Comparison of ENCODE assay signal across 1 fruit fly cellular context in the genomic region with DNA sequence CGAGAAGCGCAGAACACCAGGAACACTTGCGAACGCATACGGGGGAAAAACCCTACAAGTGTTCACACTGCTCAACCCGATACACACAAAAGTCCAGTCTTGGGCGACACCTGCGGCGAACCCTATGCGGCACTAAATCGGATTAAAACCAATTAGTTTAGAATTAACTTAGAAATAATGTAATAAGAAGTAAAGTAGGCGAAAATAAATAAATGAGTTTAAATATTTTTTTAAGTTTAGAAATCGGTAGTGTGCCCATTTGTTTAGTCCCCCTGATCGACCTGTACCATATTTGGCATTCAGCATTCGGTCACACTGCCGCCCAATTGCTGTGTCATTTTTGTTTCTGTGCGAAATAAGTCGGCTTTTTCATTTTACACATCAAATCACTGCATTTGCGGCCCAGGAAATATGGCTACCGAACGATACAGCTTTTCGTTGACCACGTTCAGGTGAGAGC.
TF ChIP-seq lines count a peak whose summit lies in the region.

A gene (plus strand): TSS at position 292 of the 460 bp plus-strand sequence.

TF ChIP-seq in whole organism, embryonic, 481 proteins besides CTCF, POLR2A, EP300 and RAD21 (continued from another document):
- TF ChIP-seq CG6689 (GFP tag; IDR thresholded peaks at IDR 0.05; lab: Robert Waterston, UW) = no peak
- TF ChIP-seq CG2202 (tag; optimal IDR thresholded peaks at IDR 0.05; lab: Kevin White, UChicago) = no peak
- no peak for TF ChIP-seq Mrtf (GFP tag; IDR thresholded peaks at IDR 0.05; lab: Robert Waterston, UW)
- TF ChIP-seq dan (GFP tag; IDR thresholded peaks at IDR 0.05; lab: Robert Waterston, UW) = no peak
- no peak for TF ChIP-seq gcm (GFP tag; optimal IDR thresholded peaks at IDR 0.05; lab: Kevin White, UChicago)
- no peak for TF ChIP-seq CG9437 (GFP tag; optimal IDR thresholded peaks at IDR 0.05; lab: Kevin White, UChicago)
- TF ChIP-seq Usf (GFP tag; optimal IDR thresholded peaks at IDR 0.05; lab: Kevin White, UChicago) = no peak
- no peak for TF ChIP-seq lov (optimal IDR thresholded peaks at IDR 0.05; lab: Kevin White, UChicago)
- TF ChIP-seq lov (GFP tag; IDR thresholded peaks at IDR 0.05; lab: Robert Waterston, UW) = no peak
- no peak for TF ChIP-seq bbx (GFP tag; IDR thresholded peaks at IDR 0.05; lab: Robert Waterston, UW; ENCODE audit: partially characterized antibody)
- no peak for TF ChIP-seq sc (optimal IDR thresholded peaks at IDR 0.05; lab: Kevin White, UChicago)
- no peak for TF ChIP-seq sc (GFP tag; optimal IDR thresholded peaks at IDR 0.05; lab: Kevin White, UChicago)
- peak; percentile 43 for TF ChIP-seq NfI (GFP tag; optimal IDR thresholded peaks at IDR 0.05; lab: Kevin White, UChicago)
- TF ChIP-seq CG15011 (GFP tag; optimal IDR thresholded peaks at IDR 0.05; lab: Kevin White, UChicago) = no peak
- TF ChIP-seq CHES-1-like (GFP tag; optimal IDR thresholded peaks at IDR 0.05; lab: Kevin White, UChicago) = no peak
- 0 out of 4 replicates have a peak, but pooled peaks have one; percentile 29 for TF ChIP-seq Dll (GFP tag; IDR thresholded peaks at IDR 0.05; lab: Robert Waterston, UW; ENCODE audit: partially characterized antibody)
- TF ChIP-seq en (GFP tag; optimal IDR thresholded peaks at IDR 0.05; lab: Kevin White, UChicago) = no peak
- no peak for TF ChIP-seq bab2 (GFP tag; optimal IDR thresholded peaks at IDR 0.05; lab: Kevin White, UChicago)
- no peak for TF ChIP-seq vnd (GFP tag; IDR thresholded peaks at IDR 0.05; lab: Robert Waterston, UW; ENCODE audit: partially characterized antibody)
- TF ChIP-seq Xbp1 (GFP tag; optimal IDR thresholded peaks at IDR 0.05; lab: Kevin White, UChicago) = no peak
- no peak for TF ChIP-seq CG15269 (tag; optimal IDR thresholded peaks at IDR 0.05; lab: Kevin White, UChicago)
- no peak for TF ChIP-seq Hr39 (optimal IDR thresholded peaks at IDR 0.05; lab: Kevin White, UChicago)
- no peak for TF ChIP-seq CG4404 (GFP tag; IDR thresholded peaks at IDR 0.05; lab: Robert Waterston, UW)
- TF ChIP-seq inv (GFP tag; IDR thresholded peaks at IDR 0.05; lab: Robert Waterston, UW; ENCODE audit: partially characterized antibody) = no peak
TF ChIP-seq in whole organism, embryonic: peak in this region for 68.
